Fruit fly (Drosophila melanogaster) whole organism, embryonic: ENCODE data around the gene RpL10Ab.

Experiments used
- Atf-2 ChIP-seq: fragments of 200-800 bp; sonication (Bioruptor generic); optimal IDR thresholded peaks from 2 replicates; lab custom pipeline; 2016; ENCODE audit warnings: missing biosample characterization, missing genetic modification characterization
- BEAF-32 ChIP-seq: fragments of 200-800 bp; sonication (Bioruptor generic); optimal IDR thresholded peaks from 3 replicates; lab custom pipeline; 2017; ENCODE audit warnings: missing biosample characterization, missing genetic modification characterization, mild to moderate bottlenecking, moderate library complexity, missing genetic modification reagents
- CG10321 ChIP-seq: fragments of 200-800 bp; sonication (Bioruptor generic); IDR thresholded peaks from 2 replicates; pipeline ENCODE4 v1.3.6; 2022; ENCODE audit warnings: missing biosample characterization, missing genetic modification characterization
- CG10654 ChIP-seq: fragments of 200-800 bp; sonication (Bioruptor generic); optimal IDR thresholded peaks from 2 replicates; lab custom pipeline; 2016; ENCODE audit warnings: missing biosample characterization, missing genetic modification characterization
- CG11504 ChIP-seq: fragments of 200-800 bp; sonication (Bioruptor generic); optimal IDR thresholded peaks from 3 replicates; lab custom pipeline; 2019; ENCODE audit warnings: missing biosample characterization, mild to moderate bottlenecking, missing genetic modification characterization, moderate library complexity
- CG12219 ChIP-seq: fragments of 200-800 bp; sonication (Bioruptor generic); optimal IDR thresholded peaks from 3 replicates; lab custom pipeline; 2018; ENCODE audit warnings: missing biosample characterization, mild to moderate bottlenecking, missing genetic modification characterization
- CG13123 ChIP-seq: fragments of 200-800 bp; sonication (Bioruptor generic); optimal IDR thresholded peaks from 2 replicates; lab custom pipeline; 2016; ENCODE audit warnings: missing biosample characterization, missing genetic modification characterization
- CG1603 ChIP-seq: fragments of 200-800 bp; sonication (Bioruptor generic); optimal IDR thresholded peaks from 2 replicates; lab custom pipeline; 2019; ENCODE audit warnings: missing biosample characterization, mild to moderate bottlenecking, missing genetic modification characterization, moderate library complexity
- CG16815 ChIP-seq: fragments of 200-800 bp; sonication (Bioruptor generic); optimal IDR thresholded peaks from 3 replicates; lab custom pipeline; 2017; ENCODE audit warnings: missing biosample characterization, mild to moderate bottlenecking, missing genetic modification characterization
- CG17359 ChIP-seq: fragments of 200-800 bp; sonication (Bioruptor generic); optimal IDR thresholded peaks from 3 replicates; lab custom pipeline; 2018; ENCODE audit warnings: missing biosample characterization, mild to moderate bottlenecking, missing genetic modification characterization, moderate library complexity
- CG17385 ChIP-seq: fragments of 200-800 bp; sonication (Bioruptor generic); optimal IDR thresholded peaks from 3 replicates; lab custom pipeline; 2018; ENCODE audit warnings: missing biosample characterization, mild to moderate bottlenecking, missing genetic modification characterization
- CG18476 ChIP-seq: fragments of 200-800 bp; sonication (Bioruptor generic); optimal IDR thresholded peaks from 2 replicates; lab custom pipeline; 2016; ENCODE audit warnings: missing biosample characterization, mild to moderate bottlenecking, missing genetic modification characterization
- CG2678 ChIP-seq: fragments of 200-800 bp; sonication (Bioruptor generic); optimal IDR thresholded peaks from 3 replicates; lab custom pipeline; 2019; ENCODE audit warnings: missing biosample characterization, mild to moderate bottlenecking, missing genetic modification characterization, moderate library complexity
- CG31388 ChIP-seq: fragments of 200-800 bp; sonication (Bioruptor generic); optimal IDR thresholded peaks from 2 replicates; lab custom pipeline; 2016; ENCODE audit warnings: missing biosample characterization, missing genetic modification characterization
- CG3995 ChIP-seq: fragments of 200-800 bp; sonication (Bioruptor generic); optimal IDR thresholded peaks from 3 replicates; lab custom pipeline; 2016; ENCODE audit warnings: missing biosample characterization, missing genetic modification characterization
- CG8089 ChIP-seq: fragments of 200-800 bp; sonication (Bioruptor generic); optimal IDR thresholded peaks from 3 replicates; lab custom pipeline; 2016; ENCODE audit warnings: missing biosample characterization, missing genetic modification characterization
- CG8290 ChIP-seq, 3 experiments: fragments of 200-800 bp; sonication (Bioruptor generic); optimal IDR thresholded peaks; 2 replicates each; lab custom pipeline; 2016 to 2019; ENCODE audit warnings: missing biosample characterization in 3 of 3, missing genetic modification characterization in 3 of 3, mild to moderate bottlenecking in 2 of 3, moderate library complexity in 1 of 3
- CG9215 ChIP-seq: fragments of 200-800 bp; sonication (Bioruptor generic); IDR thresholded peaks from 2 replicates; pipeline ENCODE4 v1.3.6; 2022; ENCODE audit warnings: missing biosample characterization, missing genetic modification characterization
- CG9727 ChIP-seq: fragments of 200-800 bp; sonication (Bioruptor generic); optimal IDR thresholded peaks from 3 replicates; lab custom pipeline; 2017; ENCODE audit warnings: missing biosample characterization, mild to moderate bottlenecking, missing genetic modification characterization
- Chrac-16 ChIP-seq: fragments of 200-800 bp; sonication (Bioruptor generic); optimal IDR thresholded peaks from 3 replicates; lab custom pipeline; 2016; ENCODE audit warnings: missing biosample characterization, missing genetic modification characterization
- Ets65A ChIP-seq: fragments of 200-800 bp; sonication (Bioruptor generic); peaks from one replicate; lab custom pipeline; 2016; ENCODE audit warnings: missing biosample characterization, missing genetic modification characterization
- Fer2 ChIP-seq: fragments of 200-800 bp; sonication (Bioruptor generic); optimal IDR thresholded peaks from 2 replicates; lab custom pipeline; 2018; ENCODE audit warnings: missing biosample characterization, mild to moderate bottlenecking, missing genetic modification characterization, moderate library complexity
- GATAe ChIP-seq: fragments of 200-800 bp; sonication (Bioruptor generic); conservative IDR thresholded peaks from 2 replicates; pipeline ENCODE4 v1.3.6; 2022; ENCODE audit warnings: missing biosample characterization, missing genetic modification characterization
- HLH4C ChIP-seq: fragments of 200-800 bp; sonication (Bioruptor generic); IDR thresholded peaks from 3 replicates; pipeline ENCODE4 v1.3.6; 2022; ENCODE audit warnings: missing biosample characterization, missing genetic modification characterization; ENCODE audit not compliant: partially characterized antibody
- HLH54F ChIP-seq: fragments of 200-800 bp; sonication (Bioruptor generic); optimal IDR thresholded peaks from 3 replicates; lab custom pipeline; 2016; ENCODE audit warnings: missing biosample characterization, missing genetic modification characterization
- Hand ChIP-seq: fragments of 200-800 bp; sonication (Bioruptor generic); optimal IDR thresholded peaks from 2 replicates; lab custom pipeline; 2017; ENCODE audit warnings: mild to moderate bottlenecking, missing biosample characterization, missing genetic modification reagents, missing genetic modification characterization
- Mrtf ChIP-seq: fragments of 200-800 bp; sonication (Bioruptor generic); IDR thresholded peaks from 3 replicates; pipeline ENCODE4 v1.3.6; 2022; ENCODE audit warnings: missing biosample characterization, missing genetic modification characterization
- Nf-YA ChIP-seq: fragments of 200-800 bp; sonication (Bioruptor generic); IDR thresholded peaks from 2 replicates; pipeline ENCODE4 v1.3.6; 2022; ENCODE audit warnings: missing biosample characterization, missing genetic modification characterization
- Rx ChIP-seq: fragments of 200-800 bp; sonication (Bioruptor generic); IDR thresholded peaks from 2 replicates; pipeline ENCODE4 v1.3.6; 2022; ENCODE audit warnings: missing biosample characterization, missing genetic modification characterization
- ac ChIP-seq: fragments of 200-800 bp; sonication (Bioruptor generic); optimal IDR thresholded peaks from 3 replicates; lab custom pipeline; 2017; ENCODE audit warnings: missing biosample characterization, mild to moderate bottlenecking, missing genetic modification characterization
- amos ChIP-seq: fragments of 200-800 bp; sonication (Bioruptor generic); IDR thresholded peaks from 2 replicates; pipeline ENCODE4 v1.3.6; 2022; ENCODE audit warnings: missing biosample characterization, missing genetic modification characterization; ENCODE audit not compliant: partially characterized antibody
- cas ChIP-seq: fragments of 200-800 bp; sonication (Bioruptor generic); IDR thresholded peaks from 2 replicates; pipeline ENCODE4 v1.3.6; 2022; ENCODE audit warnings: missing biosample characterization, missing genetic modification characterization
- cg ChIP-seq: fragments of 200-800 bp; sonication (Bioruptor generic); optimal IDR thresholded peaks from 3 replicates; lab custom pipeline; 2019; ENCODE audit warnings: missing biosample characterization, mild to moderate bottlenecking, missing genetic modification characterization, moderate library complexity
- dmrt99B ChIP-seq: fragments of 200-800 bp; sonication (Bioruptor generic); optimal IDR thresholded peaks from 2 replicates; lab custom pipeline; 2018; ENCODE audit warnings: missing biosample characterization, mild to moderate bottlenecking, missing genetic modification characterization, moderate library complexity
- en ChIP-seq: fragments of 200-800 bp; sonication (Bioruptor generic); optimal IDR thresholded peaks from 2 replicates; lab custom pipeline; 2016; ENCODE audit warnings: missing biosample characterization, missing genetic modification characterization
- eve ChIP-seq, 2 experiments: fragments of >200 bp; optimal IDR thresholded peaks; 2 replicates each; lab custom pipeline; 2017; ENCODE audit warnings: missing biosample characterization in 2 of 2, missing genetic modification characterization in 2 of 2
- grn ChIP-seq: fragments of 200-800 bp; sonication (Bioruptor generic); optimal IDR thresholded peaks from 3 replicates; lab custom pipeline; 2017; ENCODE audit warnings: missing biosample characterization, missing genetic modification characterization
- jing ChIP-seq: fragments of 200-800 bp; sonication (Bioruptor generic); optimal IDR thresholded peaks from 2 replicates; lab custom pipeline; 2018; ENCODE audit warnings: missing biosample characterization, mild to moderate bottlenecking, missing genetic modification characterization
- maf-S ChIP-seq: fragments of 200-800 bp; sonication (Bioruptor generic); optimal IDR thresholded peaks from 2 replicates; lab custom pipeline; 2016; ENCODE audit warnings: missing biosample characterization, missing genetic modification characterization
- mirr ChIP-seq: fragments of 200-800 bp; sonication (Bioruptor generic); optimal IDR thresholded peaks from 3 replicates; lab custom pipeline; 2018; ENCODE audit warnings: missing biosample characterization, mild to moderate bottlenecking, missing genetic modification characterization
- pros ChIP-seq: fragments of 200-800 bp; sonication (Bioruptor generic); optimal IDR thresholded peaks from 3 replicates; lab custom pipeline; 2019; ENCODE audit warnings: missing biosample characterization, mild to moderate bottlenecking, missing genetic modification characterization, moderate library complexity
- slbo ChIP-seq: fragments of 200-800 bp; sonication (Bioruptor generic); IDR thresholded peaks from 2 replicates; pipeline ENCODE4 v1.3.6; 2022; ENCODE audit warnings: missing biosample characterization, missing genetic modification characterization
- zen ChIP-seq: fragments of 200-800 bp; sonication (Bioruptor generic); optimal IDR thresholded peaks from 3 replicates; lab custom pipeline; 2018; ENCODE audit warnings: missing biosample characterization, mild to moderate bottlenecking, missing genetic modification characterization, moderate library complexity
- zf30C ChIP-seq: fragments of 200-800 bp; sonication (Bioruptor generic); optimal IDR thresholded peaks from 3 replicates; lab custom pipeline; 2018; ENCODE audit warnings: missing biosample characterization, mild to moderate bottlenecking, missing genetic modification characterization

RpL10Ab gene

dm6 chr3L:11869328-11869727 is 46.7 kb downstream of the RpL10Ab start (continued):
- TF ChIP-seq jing (no peak), CG10654 (no peak), CG10321 (GFP tag; lab: Robert Waterston, UW) (no peak), CG8089 (GFP tag; lab: Kevin White, UChicago) (no peak), Hand (GFP tag; lab: Kevin White, UChicago) (peak; percentile 39), amos (GFP tag; lab: Robert Waterston, UW) (no peak), Nf-YA (no peak), maf-S (GFP tag; lab: Kevin White, UChicago) (no peak), eve (GFP tag; optimal IDR thresholded peaks at IDR 0.05; lab: Kevin White, UChicago) (no peak), CG16815 (GFP tag; lab: Kevin White, UChicago) (no peak), pros (no peak), CG9727 (no peak), Fer2 (no peak), CG13123 (GFP tag; lab: Kevin White, UChicago) (no peak), CG1603 (tag; lab: Kevin White, UChicago) (no peak), CG17359 (tag; lab: Kevin White, UChicago) (no peak), slbo (GFP tag; lab: Robert Waterston, UW) (peak; percentile 55), mirr (GFP tag; lab: Kevin White, UChicago) (no peak), CG8290 (GFP tag; optimal IDR thresholded peaks at IDR 0.05; lab: Kevin White, UChicago) (no peak), CG8290 (tag; optimal IDR thresholded peaks at IDR 0.05; lab: Kevin White, UChicago) (peak in 1 of 2 experiments; percentile 42), ac (GFP tag; lab: Kevin White, UChicago) (no peak), dmrt99B (tag; lab: Kevin White, UChicago) (peak; percentile 11), Ets65A (GFP tag; lab: Kevin White, UChicago) (no peak), Rx (GFP tag; lab: Robert Waterston, UW) (no peak), GATAe (GFP tag; lab: Robert Waterston, UW) (no peak), zen (no peak), CG9215 (GFP tag; lab: Robert Waterston, UW) (no peak), cas (GFP tag; lab: Robert Waterston, UW) (no peak), CG11504 (tag; lab: Kevin White, UChicago) (peak; percentile 19), CG2678 (tag; lab: Kevin White, UChicago) (peak; percentile 44), HLH4C (GFP tag; lab: Robert Waterston, UW) (no peak)

- TF ChIP-seq Mrtf = no peak
- TF ChIP-seq CG18476 (GFP tag; lab: Kevin White, UChicago) = no peak
- no peak for TF ChIP-seq cg (GFP tag; lab: Kevin White, UChicago)
- no peak for TF ChIP-seq grn (GFP tag; lab: Kevin White, UChicago)
- TF ChIP-seq Chrac-16 (GFP tag; lab: Kevin White, UChicago) = no peak
- TF ChIP-seq CG31388 (GFP tag; lab: Kevin White, UChicago) = no peak
- no peak for TF ChIP-seq BEAF-32
- TF ChIP-seq CG17385 (GFP tag; lab: Kevin White, UChicago) = no peak
- TF ChIP-seq CG3995 (GFP tag; lab: Kevin White, UChicago) = no peak
- no peak for TF ChIP-seq HLH54F
- no peak for TF ChIP-seq Atf-2 (GFP tag; lab: Kevin White, UChicago)
- no peak for TF ChIP-seq zf30C (GFP tag; lab: Kevin White, UChicago)
- TF ChIP-seq en (GFP tag; lab: Kevin White, UChicago) = no peak
- no peak for TF ChIP-seq CG12219 (GFP tag; lab: Kevin White, UChicago)
Observed at dm6 chr3L:11871205-11871604, 48.6 kb downstream of the RpL10Ab start, which contains the start of gene CG5906. CG5906 (minus strand) TSS chr3L:11871305.
